Fruit fly (Drosophila melanogaster) whole organism: ENCODE data around the gene sip3.

Experiments
- pan ChIP-seq: fragments of >200 bp; optimal IDR thresholded peaks from 2 replicates; lab custom pipeline; 2017
- usp ChIP-seq: fragments of >200 bp; optimal IDR thresholded peaks from 2 replicates; lab custom pipeline; 2017; ENCODE audit warnings: missing biosample characterization, missing genetic modification characterization, mixed read lengths

- TF ChIP-seq usp (GFP tag; lab: Kevin White, UChicago) (no peak), pan (lab: Kevin White, UChicago) (no peak)
Measured at dm6 chr3R:31805228-31805738, 33.3 kb downstream of the sip3 start, which contains the start of the genes CG42233 and CG1971.
